Worm (Caenorhabditis elegans) whole organism, mixed stage, embryonic: Measurements from ENCODE around the gene F52C9.5.

Experiments used
- M03D4.4 ChIP-seq: sonication (generic microtip); optimal IDR thresholded peaks from 2 replicates; lab custom pipeline; 2017; ENCODE audit warnings: mild to moderate bottlenecking, missing genetic modification characterization, missing compliant biosample characterization
- blmp-1 ChIP-seq: fragments of 150-350 bp; optimal IDR thresholded peaks from 2 replicates; lab custom pipeline; 2014; ENCODE audit warnings: missing biosample characterization, missing genetic modification characterization
- ces-1 ChIP-seq: fragments of 150-350 bp; optimal IDR thresholded peaks from 2 replicates; lab custom pipeline; 2014; ENCODE audit warnings: missing biosample characterization, missing genetic modification reagents, missing genetic modification characterization
- elt-1 ChIP-seq: sonication (generic microtip); optimal IDR thresholded peaks from 2 replicates; lab custom pipeline; 2017; ENCODE audit warnings: missing genetic modification characterization, mild to moderate bottlenecking, missing compliant biosample characterization, antibody characterized with exemption, moderate library complexity, borderline replicate concordance; ENCODE audit not compliant: insufficient read depth
- elt-3 ChIP-seq: fragments of 150-350 bp; optimal IDR thresholded peaks from 2 replicates; lab custom pipeline; 2014; ENCODE audit warnings: missing biosample characterization, missing genetic modification characterization
- flh-1 ChIP-seq: fragments of 200-800 bp; sonication (Bioruptor generic); optimal IDR thresholded peaks from 2 replicates; lab custom pipeline; 2018; ENCODE audit warnings: mild to moderate bottlenecking, missing genetic modification characterization, moderate library complexity, missing compliant biosample characterization
- lin-13 ChIP-seq: fragments of 150-350 bp; optimal IDR thresholded peaks from 2 replicates; lab custom pipeline; 2014; ENCODE audit warnings: missing biosample characterization, missing genetic modification characterization
- lin-32 ChIP-seq: fragments of 200-800 bp; sonication (Bioruptor generic); optimal IDR thresholded peaks from 2 replicates; lab custom pipeline; 2018; ENCODE audit warnings: mild to moderate bottlenecking, missing genetic modification characterization, missing compliant biosample characterization
- mep-1 ChIP-seq: fragments of 150-350 bp; optimal IDR thresholded peaks from 2 replicates; lab custom pipeline; 2017; ENCODE audit warnings: missing biosample characterization, missing genetic modification reagents, missing genetic modification characterization, inconsistent platforms
- nhr-12 ChIP-seq: fragments of 150-350 bp; optimal IDR thresholded peaks from 2 replicates; lab custom pipeline; 2014; ENCODE audit warnings: missing biosample characterization, missing genetic modification characterization
- nhr-2 ChIP-seq: fragments of 150-350 bp; optimal IDR thresholded peaks from 2 replicates; lab custom pipeline; 2014; ENCODE audit warnings: missing biosample characterization, missing genetic modification characterization
- nhr-76 ChIP-seq: sonication (generic microtip); optimal IDR thresholded peaks from 2 replicates; lab custom pipeline; 2017; ENCODE audit warnings: missing biosample characterization, missing genetic modification characterization
- snpc-4 ChIP-seq: fragments of 150-350 bp; optimal IDR thresholded peaks from 2 replicates; lab custom pipeline; 2014; ENCODE audit warnings: missing biosample characterization, missing genetic modification characterization
- unc-62 ChIP-seq: fragments of 150-350 bp; optimal IDR thresholded peaks from 2 replicates; lab custom pipeline; 2014; ENCODE audit warnings: missing biosample characterization, missing genetic modification reagents, missing genetic modification characterization

- TF ChIP-seq lin-13 (tag; lab: Kevin White, UChicago) (no peak), elt-1 (no peak), mep-1 (tag; lab: Kevin White, UChicago) (no peak), flh-1 (GFP tag; lab: Kevin White, UChicago) (no peak), nhr-2 (tag; lab: Kevin White, UChicago) (no peak), nhr-76 (no peak), unc-62 (no peak), elt-3 (tag; lab: Kevin White, UChicago) (no peak), ces-1 (GFP tag; lab: Kevin White, UChicago) (no peak), nhr-12 (tag; lab: Kevin White, UChicago) (no peak), snpc-4 (tag; lab: Kevin White, UChicago) (no peak), lin-32 (GFP tag; lab: Kevin White, UChicago) (no peak), M03D4.4 (tag; lab: Kevin White, UChicago) (no peak), blmp-1 (no peak)
Observed at ce11 chrIII:5263299-5263993, 38.6 kb upstream of the F52C9.5 start, which contains the start of the genes C34E10.9 and hap-1.
